Worm (Caenorhabditis elegans): ENCODE measurements around the gene rpn-3.

The rpn-3 gene

ce11 chrIII:8446061-8446460 lies 1.1 kb upstream of the rpn-3 start:
- no peak for TF ChIP-seq ets-7 (tag; optimal IDR thresholded peaks at IDR 0.05)
- no peak for TF ChIP-seq F13C5.2 (tag; optimal IDR thresholded peaks at IDR 0.05)
- no peak for TF ChIP-seq sea-1 (GFP tag; conservative IDR thresholded peaks at IDR 0.05)
- no peak for TF ChIP-seq ceh-36 (tag; optimal IDR thresholded peaks at IDR 0.05)

- TF ChIP-seq aly-1 (tag; optimal IDR thresholded peaks at IDR 0.05) = no peak
- no peak for TF ChIP-seq B0310.2 (tag; optimal IDR thresholded peaks at IDR 0.05)
- no peak for TF ChIP-seq ceh-13 (GFP tag; optimal IDR thresholded peaks at IDR 0.05)
- TF ChIP-seq ama-1 (optimal IDR thresholded peaks at IDR 0.05) = peak; percentile 13
- TF ChIP-seq tra-4 (tag; optimal IDR thresholded peaks at IDR 0.05) = no peak
- no peak for TF ChIP-seq ceh-36 (tag; optimal IDR thresholded peaks at IDR 0.05)
- no peak for TF ChIP-seq hnd-1 (tag; optimal IDR thresholded peaks at IDR 0.05)
- TF ChIP-seq scrt-1 (GFP tag; IDR thresholded peaks at IDR 0.05) = no peak
- TF ChIP-seq tbx-37 (GFP tag; conservative IDR thresholded peaks at IDR 0.05) = no peak
Measured at ce11 chrIII:8446534-8446933, 619 bp upstream of the rpn-3 start, which contains the start of gene hsp-110. hsp-110 (minus strand) TSS chrIII:8446909.

- TF ChIP-seq scrt-1 (GFP tag; IDR thresholded peaks at IDR 0.05) (no peak), sea-1 (GFP tag; conservative IDR thresholded peaks at IDR 0.05) (no peak), ets-7 (tag; optimal IDR thresholded peaks at IDR 0.05) (no peak), flt-1 (GFP tag; IDR thresholded peaks at IDR 0.05) (no peak), B0310.2 (tag; optimal IDR thresholded peaks at IDR 0.05) (no peak), pes-1 (GFP tag; IDR thresholded peaks at IDR 0.05) (no peak), tbx-37 (GFP tag; conservative IDR thresholded peaks at IDR 0.05) (no peak), ceh-13 (GFP tag; optimal IDR thresholded peaks at IDR 0.05) (no peak), hmbx-1 (tag; optimal IDR thresholded peaks at IDR 0.05) (no peak), tra-4 (tag; optimal IDR thresholded peaks at IDR 0.05) (no peak), ceh-36 (tag; optimal IDR thresholded peaks at IDR 0.05) (no peak), hnd-1 (tag; optimal IDR thresholded peaks at IDR 0.05) (no peak), aly-1 (tag; optimal IDR thresholded peaks at IDR 0.05) (no peak), tbx-11 (GFP tag; IDR thresholded peaks at IDR 0.05) (no peak), ama-1 (optimal IDR thresholded peaks at IDR 0.05) (no peak)
Measured at ce11 chrIII:8449160-8449807, 2.1 kb downstream of the rpn-3 start, which contains the start of gene mrpl-32. mrpl-32 (plus strand) TSS chrIII:8449757.

ce11 chrIII:8450494-8450893 lies 3.3 kb downstream of the rpn-3 start:
- TF ChIP-seq tbx-37 (GFP tag; conservative IDR thresholded peaks at IDR 0.05) = no peak
- TF ChIP-seq ceh-36 (tag; optimal IDR thresholded peaks at IDR 0.05) = no peak
- TF ChIP-seq ceh-13 (GFP tag; optimal IDR thresholded peaks at IDR 0.05) = no peak
- TF ChIP-seq ets-7 (tag; optimal IDR thresholded peaks at IDR 0.05) = no peak
- TF ChIP-seq B0310.2 (tag; optimal IDR thresholded peaks at IDR 0.05) = no peak

ce11 chrIII:8451181-8451580 lies 4.0 kb downstream of the rpn-3 start:
- TF ChIP-seq tbx-11 (GFP tag; IDR thresholded peaks at IDR 0.05) (no peak), hnd-1 (tag; optimal IDR thresholded peaks at IDR 0.05) (no peak), sea-1 (GFP tag; conservative IDR thresholded peaks at IDR 0.05) (no peak), ama-1 (optimal IDR thresholded peaks at IDR 0.05) (no peak), F13C5.2 (tag; optimal IDR thresholded peaks at IDR 0.05) (no peak)

ce11 chrIII:8457605-8458004 lies 10.5 kb downstream of the rpn-3 start:
- TF ChIP-seq ets-7 (tag; optimal IDR thresholded peaks at IDR 0.05) (no peak), F13C5.2 (tag; optimal IDR thresholded peaks at IDR 0.05) (no peak), ceh-36 (tag; optimal IDR thresholded peaks at IDR 0.05) (no peak), flt-1 (GFP tag; IDR thresholded peaks at IDR 0.05) (no peak), scrt-1 (GFP tag; IDR thresholded peaks at IDR 0.05) (no peak), tbx-11 (GFP tag; IDR thresholded peaks at IDR 0.05) (no peak), B0310.2 (tag; optimal IDR thresholded peaks at IDR 0.05) (no peak), hnd-1 (tag; optimal IDR thresholded peaks at IDR 0.05) (no peak), tbx-37 (GFP tag; conservative IDR thresholded peaks at IDR 0.05) (no peak), sea-1 (GFP tag; conservative IDR thresholded peaks at IDR 0.05) (no peak), hmbx-1 (tag; optimal IDR thresholded peaks at IDR 0.05) (no peak), ama-1 (optimal IDR thresholded peaks at IDR 0.05) (no peak), pes-1 (GFP tag; IDR thresholded peaks at IDR 0.05) (no peak), tra-4 (tag; optimal IDR thresholded peaks at IDR 0.05) (no peak), aly-1 (tag; optimal IDR thresholded peaks at IDR 0.05) (no peak), ceh-13 (GFP tag; optimal IDR thresholded peaks at IDR 0.05) (no peak), hmg-4 (GFP tag; optimal IDR thresholded peaks at IDR 0.05) (no peak)

ce11 chrIII:8461410-8461809 lies 14.3 kb downstream of the rpn-3 start:
- no peak for TF ChIP-seq ceh-13 (GFP tag; optimal IDR thresholded peaks at IDR 0.05)
- TF ChIP-seq pes-1 (GFP tag; IDR thresholded peaks at IDR 0.05) = no peak
- TF ChIP-seq hnd-1 (tag; optimal IDR thresholded peaks at IDR 0.05) = no peak
- no peak for TF ChIP-seq ama-1 (optimal IDR thresholded peaks at IDR 0.05)
- no peak for TF ChIP-seq B0310.2 (tag; optimal IDR thresholded peaks at IDR 0.05)

ce11 chrIII:8466735-8467134 lies 19.6 kb downstream of the rpn-3 start, which contains the start of gene mig-39:
mig-39 (plus strand) TSS chrIII:8467035.
- TF ChIP-seq aly-1 (tag; optimal IDR thresholded peaks at IDR 0.05) (no peak), tbx-11 (GFP tag; IDR thresholded peaks at IDR 0.05) (no peak), hmbx-1 (tag; optimal IDR thresholded peaks at IDR 0.05) (no peak), flt-1 (GFP tag; IDR thresholded peaks at IDR 0.05) (no peak), pes-1 (GFP tag; IDR thresholded peaks at IDR 0.05) (no peak), ceh-36 (tag; optimal IDR thresholded peaks at IDR 0.05) (no peak), hnd-1 (tag; optimal IDR thresholded peaks at IDR 0.05) (no peak), ama-1 (optimal IDR thresholded peaks at IDR 0.05) (no peak), sea-1 (GFP tag; conservative IDR thresholded peaks at IDR 0.05) (no peak), ceh-13 (GFP tag; optimal IDR thresholded peaks at IDR 0.05) (no peak), tbx-37 (GFP tag; conservative IDR thresholded peaks at IDR 0.05) (no peak)
